Fruit fly (Drosophila melanogaster): Measurements from ENCODE around the gene CG13116.

CG13116 gene

DNA sequence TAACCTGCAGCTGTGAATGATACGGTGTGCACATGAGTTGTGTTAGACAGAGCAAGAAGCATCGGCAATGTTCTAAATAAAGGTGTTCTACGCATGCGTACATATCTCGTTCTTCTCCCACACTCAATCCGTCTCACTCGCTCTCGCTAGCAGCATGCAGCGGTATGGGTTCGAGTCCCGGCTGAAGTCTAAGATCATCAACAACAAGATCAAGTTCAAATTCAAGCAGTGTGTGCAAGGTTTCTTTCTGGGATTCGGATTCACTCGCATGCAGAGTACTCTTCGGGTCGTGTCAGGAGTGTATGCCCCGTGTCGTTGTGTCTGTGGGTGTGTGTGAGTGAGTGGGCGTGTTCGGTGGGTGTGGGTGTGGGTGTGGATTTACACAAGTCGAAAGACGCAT, 1.5 kb downstream of the CG13116 start (continued):
- TF ChIP-seq trem (tag; optimal IDR thresholded peaks at IDR 0.05), result peak; percentile 11
- TF ChIP-seq Hr51 (GFP tag; optimal IDR thresholded peaks at IDR 0.05), result no peak
- TF ChIP-seq chm (GFP tag; IDR thresholded peaks at IDR 0.05), result no peak
- TF ChIP-seq chinmo (GFP tag; IDR thresholded peaks at IDR 0.05; ENCODE audit: partially characterized antibody), result no peak
- TF ChIP-seq lbe (GFP tag; optimal IDR thresholded peaks at IDR 0.05), result no peak
- no peak for TF ChIP-seq repo (GFP tag; optimal IDR thresholded peaks at IDR 0.05)
- no peak for TF ChIP-seq CG34422 (GFP tag; IDR thresholded peaks at IDR 0.05)
- TF ChIP-seq CG8290 (GFP tag; optimal IDR thresholded peaks at IDR 0.05), result peak; percentile 35
- TF ChIP-seq CG8290 (tag; optimal IDR thresholded peaks at IDR 0.05), result no peak
- TF ChIP-seq unpg (GFP tag; optimal IDR thresholded peaks at IDR 0.05), result no peak
- TF ChIP-seq CG31365 (tag; optimal IDR thresholded peaks at IDR 0.05), result peak; percentile 93
- no peak for TF ChIP-seq CG9609 (GFP tag; optimal IDR thresholded peaks at IDR 0.05)
- peak; percentile 30 for TF ChIP-seq kni (GFP tag; optimal IDR thresholded peaks at IDR 0.05)
- TF ChIP-seq Ada2b (GFP tag; IDR thresholded peaks at IDR 0.05), result no peak
- no peak for TF ChIP-seq H2.0 (GFP tag; IDR thresholded peaks at IDR 0.05)
- TF ChIP-seq ewg (GFP tag; optimal IDR thresholded peaks at IDR 0.05), result peak; percentile 12
- no peak for TF ChIP-seq NfI (GFP tag; optimal IDR thresholded peaks at IDR 0.05)
- peak; percentile 4 for TF ChIP-seq CG17829 (tag; optimal IDR thresholded peaks at IDR 0.05)
- no peak for TF ChIP-seq maf-S (GFP tag; optimal IDR thresholded peaks at IDR 0.05)
- no peak for TF ChIP-seq dysf (GFP tag; IDR thresholded peaks at IDR 0.05)
- TF ChIP-seq nerfin-2 (GFP tag; IDR thresholded peaks at IDR 0.05; ENCODE audit: partially characterized antibody), result 0 out of 2 replicates have a peak, but pooled peaks have one; percentile 16
- 0 out of 2 replicates have a peak, but pooled peaks have one; percentile 23 for TF ChIP-seq CG10321 (GFP tag; IDR thresholded peaks at IDR 0.05)
- no peak for TF ChIP-seq dm (GFP tag; optimal IDR thresholded peaks at IDR 0.05)
- peak in 1 of 2 experiments; percentile 23 for TF ChIP-seq Hr78 (GFP tag; optimal IDR thresholded peaks at IDR 0.05)
- TF ChIP-seq CG2120 (GFP tag; optimal IDR thresholded peaks at IDR 0.05), result no peak
- no peak for TF ChIP-seq CG7357 (GFP tag; IDR thresholded peaks at IDR 0.05)
- no peak for TF ChIP-seq CG13296 (GFP tag; optimal IDR thresholded peaks at IDR 0.05)
- no peak for TF ChIP-seq CG4328 (GFP tag; optimal IDR thresholded peaks at IDR 0.05)
- TF ChIP-seq sr (GFP tag; IDR thresholded peaks at IDR 0.05), result no peak
- no peak for TF ChIP-seq ara (GFP tag; IDR thresholded peaks at IDR 0.05)
- no peak for TF ChIP-seq eyg (GFP tag; optimal IDR thresholded peaks at IDR 0.05)
- no peak for TF ChIP-seq CG14050 (GFP tag; IDR thresholded peaks at IDR 0.05)
- TF ChIP-seq pita (GFP tag; optimal IDR thresholded peaks at IDR 0.05), result peak; percentile 56
- TF ChIP-seq Deaf1 (tag; optimal IDR thresholded peaks at IDR 0.05), result peak; percentile 80
- TF ChIP-seq Gsc (GFP tag; IDR thresholded peaks at IDR 0.05), result no peak
- no peak for TF ChIP-seq Sox102F (GFP tag; optimal IDR thresholded peaks at IDR 0.05)
- no peak for TF ChIP-seq yki (optimal IDR thresholded peaks at IDR 0.05)
- TF ChIP-seq CG12299 (tag; optimal IDR thresholded peaks at IDR 0.05), result no peak
- TF ChIP-seq amos (GFP tag; IDR thresholded peaks at IDR 0.05; ENCODE audit: partially characterized antibody), result no peak
- TF ChIP-seq BtbVII (GFP tag; optimal IDR thresholded peaks at IDR 0.05), result no peak
- TF ChIP-seq Ravus (GFP tag; IDR thresholded peaks at IDR 0.05), result no peak
- TF ChIP-seq knrl (GFP tag; IDR thresholded peaks at IDR 0.05; ENCODE audit: partially characterized antibody), result peak; percentile 29; the same call in 1 of the 3 replicates
- peak; percentile 2 for TF ChIP-seq CG1603 (tag; optimal IDR thresholded peaks at IDR 0.05)
- no peak for TF ChIP-seq Sry-δ (GFP tag; optimal IDR thresholded peaks at IDR 0.05)
- TF ChIP-seq sqz (GFP tag; optimal IDR thresholded peaks at IDR 0.05), result no peak
- no peak for TF ChIP-seq gcm (GFP tag; optimal IDR thresholded peaks at IDR 0.05)
- TF ChIP-seq Med (GFP tag), result no peak
- TF ChIP-seq H15 (GFP tag; IDR thresholded peaks at IDR 0.05), result no peak
- TF ChIP-seq Elba2 (GFP tag; optimal IDR thresholded peaks at IDR 0.05), result no peak
- TF ChIP-seq psq (GFP tag; optimal IDR thresholded peaks at IDR 0.05), result no peak
- TF ChIP-seq az2 (GFP tag; optimal IDR thresholded peaks at IDR 0.05), result no peak
- no peak for TF ChIP-seq sd (tag; optimal IDR thresholded peaks at IDR 0.05)
